Fruit fly (Drosophila melanogaster) whole organism, embryonic: ENCODE data around the gene CG43638.

Source experiments
- CG10321 ChIP-seq: fragments of 200-800 bp; sonication (Bioruptor generic); IDR thresholded peaks from 2 replicates; pipeline ENCODE4 v1.3.6; 2022; ENCODE audit warnings: missing biosample characterization, missing genetic modification characterization
- CG11247 ChIP-seq: fragments of 200-800 bp; sonication (Bioruptor generic); IDR thresholded peaks from 2 replicates; pipeline ENCODE4 v1.3.6; 2022; ENCODE audit warnings: missing biosample characterization, missing genetic modification characterization
- CG11504 ChIP-seq: fragments of 200-800 bp; sonication (Bioruptor generic); optimal IDR thresholded peaks from 3 replicates; lab custom pipeline; 2019; ENCODE audit warnings: missing biosample characterization, mild to moderate bottlenecking, missing genetic modification characterization, moderate library complexity
- CG11695 ChIP-seq: fragments of 200-800 bp; sonication (Bioruptor generic); IDR thresholded peaks from 3 replicates; pipeline ENCODE4 v1.3.6; 2022; ENCODE audit warnings: missing biosample characterization, missing genetic modification characterization
- CG12104 ChIP-seq: fragments of 200-800 bp; sonication (Bioruptor generic); optimal IDR thresholded peaks from 3 replicates; lab custom pipeline; 2016; ENCODE audit warnings: missing biosample characterization, missing genetic modification characterization
- CG13894 ChIP-seq: fragments of 200-800 bp; sonication (Bioruptor generic); optimal IDR thresholded peaks from 3 replicates; lab custom pipeline; 2018; ENCODE audit warnings: missing biosample characterization, mild to moderate bottlenecking, missing genetic modification characterization, moderate library complexity
- CG14050 ChIP-seq: fragments of 200-800 bp; sonication (Bioruptor generic); IDR thresholded peaks from 3 replicates; pipeline ENCODE4 v1.3.6; 2022; ENCODE audit warnings: missing biosample characterization, missing genetic modification characterization
- CG15011 ChIP-seq: fragments of 200-800 bp; sonication (Bioruptor generic); optimal IDR thresholded peaks from 3 replicates; lab custom pipeline; 2018; ENCODE audit warnings: missing biosample characterization, mild to moderate bottlenecking, missing genetic modification characterization
- CG15479 ChIP-seq: fragments of 200-800 bp; sonication (Bioruptor generic); optimal IDR thresholded peaks from 3 replicates; lab custom pipeline; 2019; ENCODE audit warnings: missing biosample characterization, mild to moderate bottlenecking, missing genetic modification characterization, moderate library complexity
- CG1602 ChIP-seq: fragments of 200-800 bp; sonication (Bioruptor generic); optimal IDR thresholded peaks from 3 replicates; lab custom pipeline; 2016; ENCODE audit warnings: missing biosample characterization, missing genetic modification characterization
- CG17359 ChIP-seq: fragments of 200-800 bp; sonication (Bioruptor generic); optimal IDR thresholded peaks from 3 replicates; lab custom pipeline; 2018; ENCODE audit warnings: missing biosample characterization, mild to moderate bottlenecking, missing genetic modification characterization, moderate library complexity
- CG17912 ChIP-seq: fragments of 200-800 bp; sonication (Bioruptor generic); optimal IDR thresholded peaks from 2 replicates; lab custom pipeline; 2018; ENCODE audit warnings: missing biosample characterization, mild to moderate bottlenecking, missing genetic modification characterization
- CG18011 ChIP-seq: fragments of 200-800 bp; sonication (Bioruptor generic); optimal IDR thresholded peaks from 2 replicates; lab custom pipeline; 2017; ENCODE audit warnings: missing biosample characterization, missing genetic modification characterization, mild to moderate bottlenecking, moderate library complexity, missing genotype
- CG2129 ChIP-seq: fragments of 200-800 bp; sonication (Bioruptor generic); IDR thresholded peaks from 2 replicates; pipeline ENCODE4 v1.3.6; 2022; ENCODE audit warnings: missing biosample characterization, missing genetic modification characterization; ENCODE audit not compliant: partially characterized antibody
- CG31365 ChIP-seq: fragments of 200-800 bp; sonication (Bioruptor generic); optimal IDR thresholded peaks from 2 replicates; lab custom pipeline; 2018; ENCODE audit warnings: missing biosample characterization, mild to moderate bottlenecking, missing genetic modification characterization
- CG32532 ChIP-seq: fragments of 200-800 bp; sonication (Bioruptor generic); IDR thresholded peaks from 2 replicates; pipeline ENCODE4 v1.3.6; 2022; ENCODE audit warnings: missing biosample characterization, missing genetic modification characterization
- CG4707 ChIP-seq: fragments of 200-800 bp; sonication (Bioruptor generic); optimal IDR thresholded peaks from 2 replicates; lab custom pipeline; 2018; ENCODE audit warnings: missing biosample characterization, mild to moderate bottlenecking, missing genetic modification characterization, moderate library complexity
- CG5245 ChIP-seq: fragments of 200-800 bp; sonication (Bioruptor generic); optimal IDR thresholded peaks from 3 replicates; lab custom pipeline; 2016; ENCODE audit warnings: missing biosample characterization, missing genetic modification characterization
- CG6654 ChIP-seq: fragments of 200-800 bp; sonication (Bioruptor generic); optimal IDR thresholded peaks from 2 replicates; lab custom pipeline; 2017; ENCODE audit warnings: missing biosample characterization, mild to moderate bottlenecking, missing genetic modification characterization
- CG6689 ChIP-seq: fragments of 200-800 bp; sonication (Bioruptor generic); IDR thresholded peaks from 2 replicates; pipeline ENCODE4 v1.3.6; 2022; ENCODE audit warnings: missing biosample characterization, missing genetic modification characterization
- CG6765 ChIP-seq: fragments of 200-800 bp; sonication (Bioruptor generic); optimal IDR thresholded peaks from 3 replicates; lab custom pipeline; 2017; ENCODE audit warnings: missing biosample characterization, mild to moderate bottlenecking, missing genetic modification characterization
- CG7963 ChIP-seq: fragments of 200-800 bp; sonication (Bioruptor generic); IDR thresholded peaks from 3 replicates; pipeline ENCODE4 v1.3.6; 2022; ENCODE audit warnings: missing biosample characterization, missing genetic modification characterization; ENCODE audit not compliant: partially characterized antibody
- CG8478 ChIP-seq: fragments of >200 bp; optimal IDR thresholded peaks from 2 replicates; lab custom pipeline; 2018
- CG9609 ChIP-seq: fragments of 200-800 bp; sonication (Bioruptor generic); optimal IDR thresholded peaks from 3 replicates; lab custom pipeline; 2016; ENCODE audit warnings: missing biosample characterization, missing genetic modification characterization
- Dip3 ChIP-seq: fragments of 200-800 bp; sonication (Bioruptor generic); optimal IDR thresholded peaks from 3 replicates; lab custom pipeline; 2016; ENCODE audit warnings: missing biosample characterization, missing genetic modification characterization
- Dp ChIP-seq: fragments of 200-800 bp; sonication (Bioruptor generic); optimal IDR thresholded peaks from 2 replicates; lab custom pipeline; 2018; ENCODE audit warnings: missing biosample characterization, mild to moderate bottlenecking, missing genetic modification characterization, moderate library complexity
- Dref ChIP-seq: fragments of 200-800 bp; sonication (Bioruptor generic); IDR thresholded peaks from 2 replicates; pipeline ENCODE4 v1.3.6; 2022; ENCODE audit warnings: missing biosample characterization, missing genetic modification characterization
- Drgx ChIP-seq: fragments of 200-800 bp; sonication (Bioruptor generic); IDR thresholded peaks from 2 replicates; pipeline ENCODE4 v1.3.6; 2022; ENCODE audit warnings: missing biosample characterization, missing genetic modification characterization
- Elba2 ChIP-seq: fragments of 200-800 bp; sonication (Bioruptor generic); optimal IDR thresholded peaks from 3 replicates; lab custom pipeline; 2016; ENCODE audit warnings: missing biosample characterization, missing genetic modification characterization
- Gug ChIP-seq: fragments of 200-800 bp; sonication (Bioruptor generic); IDR thresholded peaks from 4 replicates; pipeline ENCODE4 v1.3.6; 2022; ENCODE audit warnings: missing biosample characterization, missing genetic modification characterization
- Hey ChIP-seq: fragments of 200-800 bp; sonication (Bioruptor generic); optimal IDR thresholded peaks from 3 replicates; lab custom pipeline; 2018; ENCODE audit warnings: missing biosample characterization, mild to moderate bottlenecking, missing genetic modification characterization
- Max ChIP-seq: fragments of 200-800 bp; sonication (Bioruptor generic); optimal IDR thresholded peaks from 2 replicates; lab custom pipeline; 2016; ENCODE audit warnings: missing biosample characterization, mild to moderate bottlenecking, missing genetic modification characterization
- Med ChIP-seq: fragments of 200-800 bp; sonication (Bioruptor generic); peaks from one replicate; lab custom pipeline; 2016; ENCODE audit warnings: missing biosample characterization, missing genetic modification characterization, mild to moderate bottlenecking, inconsistent platforms, moderate library complexity
- Sox102F ChIP-seq: fragments of 200-800 bp; sonication (Bioruptor generic); optimal IDR thresholded peaks from 2 replicates; lab custom pipeline; 2018; ENCODE audit warnings: missing biosample characterization, mild to moderate bottlenecking, missing genetic modification characterization, moderate library complexity
- Sry-β ChIP-seq: fragments of 200-800 bp; sonication (Bioruptor generic); optimal IDR thresholded peaks from 2 replicates; lab custom pipeline; 2018; ENCODE audit warnings: missing biosample characterization, mild to moderate bottlenecking, missing genetic modification characterization, moderate library complexity
- cad ChIP-seq: fragments of >200 bp; optimal IDR thresholded peaks from 2 replicates; lab custom pipeline; 2017; ENCODE audit warnings: missing biosample characterization, missing genetic modification characterization
- crol ChIP-seq: fragments of 200-800 bp; sonication (Bioruptor generic); IDR thresholded peaks from 2 replicates; pipeline ENCODE4 v1.3.6; 2022; ENCODE audit warnings: missing biosample characterization, missing genetic modification characterization
- dati ChIP-seq: fragments of 200-800 bp; sonication (Bioruptor generic); IDR thresholded peaks from 2 replicates; pipeline ENCODE4 v1.3.6; 2022; ENCODE audit warnings: missing biosample characterization, missing genetic modification characterization
- dm ChIP-seq: fragments of 200-800 bp; sonication (Bioruptor generic); optimal IDR thresholded peaks from 3 replicates; lab custom pipeline; 2016; ENCODE audit warnings: missing biosample characterization, missing genetic modification characterization
- dysf ChIP-seq: fragments of 200-800 bp; sonication (Bioruptor generic); IDR thresholded peaks from 3 replicates; pipeline ENCODE4 v1.3.6; 2022; ENCODE audit warnings: missing biosample characterization, missing genetic modification characterization
- en ChIP-seq: fragments of 200-800 bp; sonication (Bioruptor generic); optimal IDR thresholded peaks from 2 replicates; lab custom pipeline; 2016; ENCODE audit warnings: missing biosample characterization, missing genetic modification characterization
- fd96Cb ChIP-seq: fragments of 200-800 bp; sonication (Bioruptor generic); optimal IDR thresholded peaks from 2 replicates; lab custom pipeline; 2018; ENCODE audit warnings: missing biosample characterization, mild to moderate bottlenecking, missing genetic modification characterization, moderate library complexity
- gem ChIP-seq: fragments of 200-800 bp; sonication (Bioruptor generic); optimal IDR thresholded peaks from 2 replicates; lab custom pipeline; 2019; ENCODE audit warnings: missing biosample characterization, mild to moderate bottlenecking, missing genetic modification characterization, moderate library complexity
- mirr ChIP-seq: fragments of 200-800 bp; sonication (Bioruptor generic); optimal IDR thresholded peaks from 3 replicates; lab custom pipeline; 2018; ENCODE audit warnings: missing biosample characterization, mild to moderate bottlenecking, missing genetic modification characterization
- nom ChIP-seq: fragments of 200-800 bp; sonication (Bioruptor generic); optimal IDR thresholded peaks from 2 replicates; lab custom pipeline; 2017; ENCODE audit warnings: missing biosample characterization, missing genetic modification characterization, mild to moderate bottlenecking, moderate library complexity, missing genetic modification reagents
- pzg ChIP-seq: fragments of 200-800 bp; sonication (Bioruptor generic); optimal IDR thresholded peaks from 3 replicates; lab custom pipeline; 2018; ENCODE audit warnings: missing biosample characterization, mild to moderate bottlenecking, missing genetic modification characterization, moderate library complexity
- sim ChIP-seq: fragments of 200-800 bp; sonication (Bioruptor generic); IDR thresholded peaks from 2 replicates; pipeline ENCODE4 v1.3.6; 2022; ENCODE audit warnings: missing biosample characterization, missing genetic modification characterization
- stc ChIP-seq: fragments of 200-800 bp; sonication (Bioruptor generic); IDR thresholded peaks from 2 replicates; pipeline ENCODE4 v1.3.6; 2022; ENCODE audit warnings: missing biosample characterization, missing genetic modification characterization
- tin ChIP-seq: fragments of 200-800 bp; sonication (Bioruptor generic); optimal IDR thresholded peaks from 3 replicates; lab custom pipeline; 2016; ENCODE audit warnings: missing biosample characterization, missing genetic modification characterization
- usp ChIP-seq: fragments of >200 bp; optimal IDR thresholded peaks from 2 replicates; lab custom pipeline; 2017; ENCODE audit warnings: missing biosample characterization, missing genetic modification characterization
- yki ChIP-seq: fragments of >200 bp; optimal IDR thresholded peaks from 3 replicates; lab custom pipeline; 2018
- z ChIP-seq: fragments of 200-800 bp; sonication (Bioruptor generic); IDR thresholded peaks from 3 replicates; pipeline ENCODE4 v1.3.6; 2022; ENCODE audit warnings: missing biosample characterization, missing genetic modification characterization

The CG43638 gene

dm6 chr3L:12030521-12030920 lies 13.9 kb upstream of the CG43638 start (continued):
- TF ChIP-seq CG7963 (no peak), CG15011 (GFP tag; lab: Kevin White, UChicago) (no peak), Max (GFP tag; lab: Kevin White, UChicago) (no peak), CG31365 (tag; lab: Kevin White, UChicago) (no peak), CG6654 (GFP tag; lab: Kevin White, UChicago) (no peak), CG17912 (GFP tag; lab: Kevin White, UChicago) (no peak), CG4707 (GFP tag; lab: Kevin White, UChicago) (no peak), Gug (no peak), stc (GFP tag; lab: Robert Waterston, UW) (no peak), CG11695 (GFP tag; lab: Robert Waterston, UW) (0 out of 3 replicates have a peak, but pooled peaks have one; percentile 32), CG10321 (GFP tag; lab: Robert Waterston, UW) (no peak), CG11504 (tag; lab: Kevin White, UChicago) (peak; percentile 35), Sry-β (GFP tag; lab: Kevin White, UChicago) (no peak), usp (GFP tag; lab: Kevin White, UChicago) (no peak), fd96Cb (tag; lab: Kevin White, UChicago) (peak; percentile 36), CG12104 (GFP tag; lab: Kevin White, UChicago) (no peak), z (GFP tag; lab: Robert Waterston, UW) (no peak), dm (GFP tag; lab: Kevin White, UChicago) (no peak), CG32532 (GFP tag; lab: Robert Waterston, UW) (no peak), gem (peak; percentile 10), yki (no peak), Dref (GFP tag; lab: Robert Waterston, UW) (no peak), CG17359 (tag; lab: Kevin White, UChicago) (peak; percentile 4), pzg (GFP tag; lab: Kevin White, UChicago) (no peak), dati (no peak), Dp (no peak), CG6765 (no peak), Med (peak; percentile 9), CG5245 (no peak), crol (GFP tag; lab: Robert Waterston, UW) (no peak), cad (no peak), CG15479 (GFP tag; lab: Kevin White, UChicago) (no peak), CG2129 (no peak), Hey (tag; lab: Kevin White, UChicago) (no peak), Dip3 (GFP tag; lab: Kevin White, UChicago) (no peak), CG14050 (GFP tag; lab: Robert Waterston, UW) (no peak), CG6689 (GFP tag; lab: Robert Waterston, UW) (0 out of 2 replicates have a peak, but pooled peaks have one; percentile 29), en (no peak), CG11247 (GFP tag; lab: Robert Waterston, UW) (no peak), mirr (GFP tag; lab: Kevin White, UChicago) (no peak), CG8478 (lab: Kevin White, UChicago) (no peak), nom (GFP tag; lab: Kevin White, UChicago) (no peak), CG9609 (GFP tag; lab: Kevin White, UChicago) (no peak), dysf (GFP tag; lab: Robert Waterston, UW) (no peak), CG1602 (GFP tag; lab: Kevin White, UChicago) (no peak), Elba2 (GFP tag; lab: Kevin White, UChicago) (no peak), CG18011 (no peak), tin (GFP tag; lab: Kevin White, UChicago) (peak; percentile 15), CG13894 (tag; lab: Kevin White, UChicago) (no peak), Sox102F (peak; percentile 25), sim (GFP tag; lab: Robert Waterston, UW) (no peak), Drgx (GFP tag; lab: Robert Waterston, UW) (peak; percentile 56)
